Worm (Caenorhabditis elegans): ENCODE measurements around the gene W01H2.2.
A peak's percentile ranks its signal among the peaks of the same experiment; 100 is the strongest.

Gene W01H2.2

ce11 chrX:4218174-4218573, at the start of gene W01H2.2:
Gene W01H2.2 (minus strand): TSS chrX:4218458.
- TF ChIP-seq athp-1 (tag; optimal IDR thresholded peaks at IDR 0.05) (no peak), T26A5.8 (tag; optimal IDR thresholded peaks at IDR 0.05) (no peak), nfya-2 (GFP tag; IDR thresholded peaks at IDR 0.05) (no peak), atf-7 (tag; optimal IDR thresholded peaks at IDR 0.05) (no peak), gei-17 (GFP tag; optimal IDR thresholded peaks at IDR 0.05) (no peak), snpc-1.1 (tag; optimal IDR thresholded peaks at IDR 0.05; ENCODE audit: insufficient read depth) (no peak), chd-7 (tag; optimal IDR thresholded peaks at IDR 0.05) (peak; percentile 36), egl-44 (GFP tag; IDR thresholded peaks at IDR 0.05) (no peak), F39B2.1 (GFP tag; IDR thresholded peaks at IDR 0.05) (no peak), nhr-90 (tag; optimal IDR thresholded peaks at IDR 0.05) (no peak), B0336.3 (GFP tag; IDR thresholded peaks at IDR 0.05) (no peak), cebp-1 (GFP tag; IDR thresholded peaks at IDR 0.05) (no peak), cebp-1 (tag; optimal IDR thresholded peaks at IDR 0.05) (peak; percentile 31), rec-8 (tag; optimal IDR thresholded peaks at IDR 0.05) (no peak), ceh-58 (GFP tag; IDR thresholded peaks at IDR 0.05) (no peak), attf-5 (GFP tag; optimal IDR thresholded peaks at IDR 0.05) (no peak), zfh-2 (GFP tag; conservative IDR thresholded peaks at IDR 0.05) (peak; percentile 91), mcd-1 (GFP tag; IDR thresholded peaks at IDR 0.05) (0 out of 2 replicates have a peak, but pooled peaks have one; percentile 34), him-1 (tag; optimal IDR thresholded peaks at IDR 0.05) (no peak), hmg-1.2 (GFP tag; IDR thresholded peaks at IDR 0.05) (no peak), nfyb-1 (GFP tag; IDR thresholded peaks at IDR 0.05) (0 out of 2 replicates have a peak, but pooled peaks have one; percentile 43)

- TF ChIP-seq B0261.1 (tag; optimal IDR thresholded peaks at IDR 0.05) = no peak
- TF ChIP-seq nfyb-1 (GFP tag; IDR thresholded peaks at IDR 0.05) = no peak
- 0 out of 2 replicates have a peak, but pooled peaks have one; percentile 36 for TF ChIP-seq K11D2.4 (GFP tag; IDR thresholded peaks at IDR 0.05)
- no peak for TF ChIP-seq dpff-1 (tag; optimal IDR thresholded peaks at IDR 0.05)
- no peak for TF ChIP-seq mcd-1 (GFP tag; IDR thresholded peaks at IDR 0.05)
- TF ChIP-seq B0035.1 (tag; optimal IDR thresholded peaks at IDR 0.05) = no peak
- no peak for TF ChIP-seq efl-1 (GFP tag; optimal IDR thresholded peaks at IDR 0.05)
- TF ChIP-seq sdz-38 (tag; optimal IDR thresholded peaks at IDR 0.05) = no peak
- TF ChIP-seq madf-10 (tag; optimal IDR thresholded peaks at IDR 0.05) = no peak
- no peak for TF ChIP-seq ccch-3 (GFP tag; optimal IDR thresholded peaks at IDR 0.05)
- no peak for TF ChIP-seq Y95B8A.8 (GFP tag; IDR thresholded peaks at IDR 0.05)
- TF ChIP-seq lag-1 (GFP tag; IDR thresholded peaks at IDR 0.05) = no peak
- TF ChIP-seq Y79H2A.3 (GFP tag; conservative IDR thresholded peaks at IDR 0.05) = no peak
- no peak for TF ChIP-seq madf-6 (GFP tag; IDR thresholded peaks at IDR 0.05)
- TF ChIP-seq K12H6.12 (tag; optimal IDR thresholded peaks at IDR 0.05) = no peak
- no peak for TF ChIP-seq ceh-100 (GFP tag; IDR thresholded peaks at IDR 0.05)
- no peak for TF ChIP-seq egl-44 (GFP tag; IDR thresholded peaks at IDR 0.05)
- no peak for TF ChIP-seq F55B11.4 (tag; optimal IDR thresholded peaks at IDR 0.05; ENCODE audit: borderline replicate concordance, insufficient read depth)
- no peak for TF ChIP-seq F33H1.4 (GFP tag; IDR thresholded peaks at IDR 0.05)
- TF ChIP-seq hlh-26 (GFP tag; conservative IDR thresholded peaks at IDR 0.05) = no peak
- TF ChIP-seq chd-7 (tag; optimal IDR thresholded peaks at IDR 0.05) = no peak
- no peak for TF ChIP-seq atf-7 (tag; optimal IDR thresholded peaks at IDR 0.05)
- TF ChIP-seq D2030.7 (GFP tag; IDR thresholded peaks at IDR 0.05) = no peak
- TF ChIP-seq rpc-1 (optimal IDR thresholded peaks at IDR 0.05) = no peak
- TF ChIP-seq rpc-1 (tag; optimal IDR thresholded peaks at IDR 0.05) = no peak
- TF ChIP-seq xnd-1 (tag; optimal IDR thresholded peaks at IDR 0.05) = no peak
- TF ChIP-seq rcor-1 (GFP tag; IDR thresholded peaks at IDR 0.05) = no peak
- TF ChIP-seq cebp-1 (GFP tag; IDR thresholded peaks at IDR 0.05) = no peak
- peak; percentile 47 for TF ChIP-seq cebp-1 (tag; optimal IDR thresholded peaks at IDR 0.05)
- no peak for TF ChIP-seq sptf-2 (GFP tag; optimal IDR thresholded peaks at IDR 0.05)
- TF ChIP-seq dox-1 (GFP tag; IDR thresholded peaks at IDR 0.05) = 0 out of 2 replicates have a peak, but pooled peaks have one; percentile 4
- TF ChIP-seq T07F8.4 (tag; optimal IDR thresholded peaks at IDR 0.05) = no peak
- TF ChIP-seq ZK185.1 (tag; optimal IDR thresholded peaks at IDR 0.05; ENCODE audit: poor library complexity, severe bottlenecking) = no peak
Observed at ce11 chrX:4266178-4266931, 48.1 kb upstream of the W01H2.2 start.
